Fruit fly (Drosophila melanogaster) whole organism, adult: Measurements from ENCODE around the gene CG3448.

Source experiments
- CG12768 ChIP-seq: fragments of 200-800 bp; sonication (Bioruptor generic); optimal IDR thresholded peaks from 2 replicates; lab custom pipeline; 2017; ENCODE audit warnings: missing biosample characterization, missing genetic modification characterization, mild to moderate bottlenecking, moderate library complexity, missing genetic modification reagents
- CG33017 ChIP-seq: fragments of 200-800 bp; sonication (Bioruptor generic); optimal IDR thresholded peaks from 2 replicates; lab custom pipeline; 2018; ENCODE audit warnings: missing biosample characterization, mild to moderate bottlenecking, missing genetic modification characterization, moderate library complexity
- CG7045 ChIP-seq: fragments of 200-800 bp; sonication (Bioruptor generic); optimal IDR thresholded peaks from 2 replicates; lab custom pipeline; 2017; ENCODE audit warnings: missing biosample characterization, mild to moderate bottlenecking, missing genetic modification characterization
- Crg-1 ChIP-seq: fragments of 200-800 bp; sonication (Bioruptor generic); optimal IDR thresholded peaks from 2 replicates; lab custom pipeline; 2016; ENCODE audit warnings: missing biosample characterization, missing genetic modification characterization
- Mnt ChIP-seq: fragments of 200-800 bp; sonication (Bioruptor generic); optimal IDR thresholded peaks from 2 replicates; lab custom pipeline; 2016; ENCODE audit warnings: missing biosample characterization, mild to moderate bottlenecking, missing genetic modification characterization
- bab1 ChIP-seq: fragments of 200-800 bp; sonication (Bioruptor generic); optimal IDR thresholded peaks from 3 replicates; lab custom pipeline; 2019; ENCODE audit warnings: missing biosample characterization, mild to moderate bottlenecking, missing genetic modification characterization, moderate library complexity
- cnc ChIP-seq, 2 experiments: fragments of >200 bp; optimal IDR thresholded peaks; 2 replicates each; lab custom pipeline; 2017
- tj ChIP-seq: fragments of 200-800 bp; sonication (Bioruptor generic); optimal IDR thresholded peaks from 3 replicates; lab custom pipeline; 2017; ENCODE audit warnings: missing biosample characterization, mild to moderate bottlenecking, missing genetic modification characterization, moderate library complexity

DNA sequence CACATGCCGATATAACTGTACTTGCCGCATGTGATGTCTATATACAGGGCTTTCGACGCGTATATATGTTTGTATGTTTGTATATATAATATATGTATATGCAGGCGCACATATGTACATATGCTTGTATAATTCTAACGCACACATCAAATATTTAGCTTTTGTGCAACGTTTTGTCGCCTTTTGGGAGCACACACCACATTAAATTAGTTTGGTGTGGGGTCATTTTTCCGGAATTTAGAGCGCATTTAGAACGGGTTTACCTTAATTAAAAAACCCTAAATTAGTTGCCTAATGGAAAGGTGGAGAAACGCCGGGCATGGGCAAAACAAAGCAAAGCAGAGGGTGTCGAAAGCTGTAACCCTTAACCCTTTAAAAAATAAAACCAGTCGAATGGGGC is 15.9 kb upstream of the CG3448 start:
- TF ChIP-seq Crg-1 (GFP tag; lab: Kevin White, UChicago), result no peak
- no peak for TF ChIP-seq bab1 (GFP tag; lab: Kevin White, UChicago)
- TF ChIP-seq cnc (optimal IDR thresholded peaks at IDR 0.05; lab: Kevin White, UChicago), result no peak
- no peak for TF ChIP-seq CG7045 (GFP tag; lab: Kevin White, UChicago)
- no peak for TF ChIP-seq Mnt
- TF ChIP-seq CG33017 (tag; lab: Kevin White, UChicago), result no peak
- no peak for TF ChIP-seq CG12768 (GFP tag; lab: Kevin White, UChicago)
- TF ChIP-seq tj (GFP tag; lab: Kevin White, UChicago), result no peak
